Worm (Caenorhabditis elegans) whole organism, L2 larva: ENCODE results near the gene W09G10.9.
A peak's percentile ranks its signal among the peaks of the same experiment; 100 is the strongest.

Experiments used
- C34F6.9 ChIP-seq: fragments of 150-350 bp; optimal IDR thresholded peaks from 2 replicates; lab custom pipeline; 2014; ENCODE audit warnings: missing biosample characterization, missing genetic modification characterization
- F13H6.1 ChIP-seq: sonication (generic microtip); optimal IDR thresholded peaks from 2 replicates; lab custom pipeline; 2016; ENCODE audit warnings: missing genetic modification characterization, missing compliant biosample characterization
- R02D3.7 ChIP-seq: fragments of 150-350 bp; optimal IDR thresholded peaks from 2 replicates; lab custom pipeline; 2014; ENCODE audit warnings: missing biosample characterization, missing genetic modification characterization
- Y55F3AM.14 ChIP-seq: fragments of 200-800 bp; sonication (Bioruptor generic); optimal IDR thresholded peaks from 2 replicates; lab custom pipeline; 2018; ENCODE audit warnings: mild to moderate bottlenecking, missing genetic modification characterization, missing compliant biosample characterization
- ZK546.5 ChIP-seq: sonication (generic microtip); optimal IDR thresholded peaks from 2 replicates; lab custom pipeline; 2017; ENCODE audit warnings: missing biosample characterization, missing genetic modification characterization
- alr-1 ChIP-seq: fragments of 150-350 bp; optimal IDR thresholded peaks from 2 replicates; lab custom pipeline; 2014; ENCODE audit warnings: missing biosample characterization, missing genetic modification characterization
- aly-2 ChIP-seq: fragments of 150-350 bp; optimal IDR thresholded peaks from 2 replicates; lab custom pipeline; 2014; ENCODE audit warnings: missing biosample characterization, missing genetic modification characterization
- ama-1 ChIP-seq: fragments of 150-350 bp; optimal IDR thresholded peaks from 2 replicates; lab custom pipeline; 2018; ENCODE audit warnings: inconsistent platforms
- blmp-1 ChIP-seq: sonication (generic microtip); optimal IDR thresholded peaks from 2 replicates; lab custom pipeline; 2017; ENCODE audit warnings: missing genetic modification characterization, mild to moderate bottlenecking, missing compliant biosample characterization, antibody characterized with exemption, moderate library complexity; ENCODE audit not compliant: insufficient read depth
- ceh-16 ChIP-seq: fragments of 150-350 bp; optimal IDR thresholded peaks from 2 replicates; lab custom pipeline; 2014; ENCODE audit warnings: missing biosample characterization, missing genetic modification characterization
- ceh-82 ChIP-seq: fragments of 150-350 bp; optimal IDR thresholded peaks from 2 replicates; lab custom pipeline; 2014; ENCODE audit warnings: missing biosample characterization, missing genetic modification characterization
- crh-2 ChIP-seq: sonication (generic microtip); optimal IDR thresholded peaks from 2 replicates; lab custom pipeline; 2017; ENCODE audit warnings: missing biosample characterization, missing genetic modification characterization
- dmd-4 ChIP-seq: sonication (generic microtip); optimal IDR thresholded peaks from 2 replicates; lab custom pipeline; 2017; ENCODE audit warnings: missing biosample characterization, missing genetic modification characterization
- egl-27 ChIP-seq: sonication (generic microtip); optimal IDR thresholded peaks from 3 replicates; lab custom pipeline; 2017; ENCODE audit warnings: missing biosample characterization, missing genetic modification reagents, missing genetic modification characterization
- elt-1 ChIP-seq: fragments of 150-350 bp; optimal IDR thresholded peaks from 2 replicates; lab custom pipeline; 2014; ENCODE audit warnings: missing biosample characterization, missing genetic modification characterization
- elt-3 ChIP-seq: sonication (generic microtip); optimal IDR thresholded peaks from 2 replicates; lab custom pipeline; 2017; ENCODE audit warnings: missing biosample characterization, missing genetic modification characterization
- fos-1 ChIP-seq: fragments of 150-350 bp; optimal IDR thresholded peaks from 2 replicates; lab custom pipeline; 2014; ENCODE audit warnings: missing biosample characterization, missing genetic modification characterization
- gmeb-1 ChIP-seq: fragments of 150-350 bp; optimal IDR thresholded peaks from 2 replicates; lab custom pipeline; 2014; ENCODE audit warnings: missing biosample characterization, missing genetic modification characterization
- lin-11 ChIP-seq: fragments of 150-350 bp; sonication (generic microtip); optimal IDR thresholded peaks from 2 replicates; lab custom pipeline; 2014; ENCODE audit warnings: missing biosample characterization, missing genetic modification characterization, inconsistent platforms, mixed read lengths
- lin-13 ChIP-seq: fragments of 150-350 bp; optimal IDR thresholded peaks from 2 replicates; lab custom pipeline; 2014; ENCODE audit warnings: missing biosample characterization, missing genetic modification reagents, missing genetic modification characterization
- lin-39 ChIP-seq: fragments of 150-350 bp; optimal IDR thresholded peaks from 2 replicates; lab custom pipeline; 2014; ENCODE audit warnings: missing biosample characterization, missing genetic modification reagents, missing genetic modification characterization
- lsy-2 ChIP-seq, 2 experiments: fragments of 150-350 bp in 1 of 2; sonication (generic microtip) in 1 of 2; optimal IDR thresholded peaks; 2 replicates each; lab custom pipeline; 2014 to 2017; ENCODE audit warnings: missing biosample characterization in 2 of 2, missing genetic modification characterization in 2 of 2
- mab-5 ChIP-seq: fragments of 150-350 bp; optimal IDR thresholded peaks from 2 replicates; lab custom pipeline; 2014; ENCODE audit warnings: missing biosample characterization, missing genetic modification characterization
- mbf-1 ChIP-seq: sonication (generic microtip); optimal IDR thresholded peaks from 2 replicates; lab custom pipeline; 2017; ENCODE audit warnings: missing biosample characterization, missing genetic modification characterization
- mdl-1 ChIP-seq, 2 experiments: fragments of 150-350 bp in 1 of 2; sonication (generic microtip) in 1 of 2; optimal IDR thresholded peaks; 2 replicates each; lab custom pipeline; 2017; ENCODE audit warnings: missing biosample characterization in 2 of 2, missing genetic modification characterization in 2 of 2
- nhr-10 ChIP-seq: sonication (generic microtip); optimal IDR thresholded peaks from 2 replicates; lab custom pipeline; 2017; ENCODE audit warnings: missing biosample characterization, missing genetic modification characterization
- nhr-11 ChIP-seq: fragments of 150-350 bp; optimal IDR thresholded peaks from 2 replicates; lab custom pipeline; 2014; ENCODE audit warnings: missing biosample characterization, missing genetic modification characterization
- nhr-12 ChIP-seq: fragments of 150-350 bp; optimal IDR thresholded peaks from 2 replicates; lab custom pipeline; 2014; ENCODE audit warnings: missing biosample characterization, missing genetic modification characterization
- nhr-129 ChIP-seq: fragments of 150-350 bp; optimal IDR thresholded peaks from 2 replicates; lab custom pipeline; 2014; ENCODE audit warnings: missing biosample characterization, missing genetic modification characterization
- nhr-21 ChIP-seq: fragments of 150-350 bp; optimal IDR thresholded peaks from 2 replicates; lab custom pipeline; 2014; ENCODE audit warnings: missing biosample characterization, missing genetic modification characterization
- nhr-23 ChIP-seq: fragments of 150-350 bp; optimal IDR thresholded peaks from 2 replicates; lab custom pipeline; 2014; ENCODE audit warnings: missing biosample characterization, missing genetic modification reagents, missing genetic modification characterization
- nhr-237 ChIP-seq: fragments of 150-350 bp; optimal IDR thresholded peaks from 2 replicates; lab custom pipeline; 2014; ENCODE audit warnings: missing biosample characterization, missing genetic modification characterization
- nhr-25 ChIP-seq: fragments of 150-350 bp; sonication (generic microtip); optimal IDR thresholded peaks from 3 replicates; lab custom pipeline; 2014; ENCODE audit warnings: missing biosample characterization, missing genetic modification characterization
- nhr-6 ChIP-seq: fragments of 150-350 bp; optimal IDR thresholded peaks from 2 replicates; lab custom pipeline; 2014; ENCODE audit warnings: missing biosample characterization, missing genetic modification characterization
- nhr-77 ChIP-seq: fragments of 150-350 bp; optimal IDR thresholded peaks from 2 replicates; lab custom pipeline; 2014; ENCODE audit warnings: missing biosample characterization, missing genetic modification characterization
- peb-1 ChIP-seq: fragments of 150-350 bp; optimal IDR thresholded peaks from 2 replicates; lab custom pipeline; 2014; ENCODE audit warnings: missing biosample characterization, missing genetic modification characterization
- sem-4 ChIP-seq: fragments of 150-350 bp; optimal IDR thresholded peaks from 2 replicates; lab custom pipeline; 2014; ENCODE audit warnings: missing biosample characterization, missing genetic modification reagents, missing genetic modification characterization
- skn-1 ChIP-seq: sonication (generic microtip); optimal IDR thresholded peaks from 2 replicates; lab custom pipeline; 2017; ENCODE audit warnings: missing biosample characterization, missing genetic modification characterization
- sma-3 ChIP-seq: sonication (generic microtip); optimal IDR thresholded peaks from 2 replicates; lab custom pipeline; 2016; ENCODE audit warnings: missing genetic modification reagents, missing genetic modification characterization, missing compliant biosample characterization
- sma-9 ChIP-seq, 2 experiments: fragments of 150-350 bp in 1 of 2; sonication (generic microtip) in 1 of 2; optimal IDR thresholded peaks; 2 replicates each; lab custom pipeline; 2014 to 2016; ENCODE audit warnings: missing genetic modification characterization in 2 of 2, mild to moderate bottlenecking in 1 of 2, missing biosample characterization in 1 of 2, missing compliant biosample characterization in 1 of 2, missing genetic modification reagents in 1 of 2, moderate library complexity in 1 of 2
- snpc-4 ChIP-seq: fragments of 150-350 bp; optimal IDR thresholded peaks from 2 replicates; lab custom pipeline; 2014; ENCODE audit warnings: missing biosample characterization, missing genetic modification characterization
- unc-39 ChIP-seq: fragments of 150-350 bp; optimal IDR thresholded peaks from 2 replicates; lab custom pipeline; 2014; ENCODE audit warnings: missing biosample characterization, missing genetic modification characterization
- unc-55 ChIP-seq: fragments of 150-350 bp; sonication (generic microtip); optimal IDR thresholded peaks from 3 replicates; lab custom pipeline; 2014; ENCODE audit warnings: missing biosample characterization, missing genetic modification reagents, missing genetic modification characterization
- unc-62 ChIP-seq: fragments of 150-350 bp; optimal IDR thresholded peaks from 2 replicates; lab custom pipeline; 2014; ENCODE audit warnings: missing biosample characterization, missing genetic modification reagents, missing genetic modification characterization
- zag-1 ChIP-seq: fragments of 150-350 bp; optimal IDR thresholded peaks from 2 replicates; lab custom pipeline; 2014; ENCODE audit warnings: missing biosample characterization, missing genetic modification characterization
- ztf-1 ChIP-seq: fragments of 200-800 bp; sonication (Bioruptor generic); conservative IDR thresholded peaks from 2 replicates; pipeline ENCODE4 v1.3.6; 2022; ENCODE audit warnings: missing genetic modification characterization, missing compliant biosample characterization
- ztf-11 ChIP-seq: sonication (generic microtip); optimal IDR thresholded peaks from 2 replicates; lab custom pipeline; 2017; ENCODE audit warnings: missing biosample characterization, missing genetic modification characterization
- ztf-4 ChIP-seq: fragments of 150-350 bp; optimal IDR thresholded peaks from 2 replicates; lab custom pipeline; 2014; ENCODE audit warnings: missing biosample characterization, missing genetic modification characterization

The W09G10.9 gene

DNA sequence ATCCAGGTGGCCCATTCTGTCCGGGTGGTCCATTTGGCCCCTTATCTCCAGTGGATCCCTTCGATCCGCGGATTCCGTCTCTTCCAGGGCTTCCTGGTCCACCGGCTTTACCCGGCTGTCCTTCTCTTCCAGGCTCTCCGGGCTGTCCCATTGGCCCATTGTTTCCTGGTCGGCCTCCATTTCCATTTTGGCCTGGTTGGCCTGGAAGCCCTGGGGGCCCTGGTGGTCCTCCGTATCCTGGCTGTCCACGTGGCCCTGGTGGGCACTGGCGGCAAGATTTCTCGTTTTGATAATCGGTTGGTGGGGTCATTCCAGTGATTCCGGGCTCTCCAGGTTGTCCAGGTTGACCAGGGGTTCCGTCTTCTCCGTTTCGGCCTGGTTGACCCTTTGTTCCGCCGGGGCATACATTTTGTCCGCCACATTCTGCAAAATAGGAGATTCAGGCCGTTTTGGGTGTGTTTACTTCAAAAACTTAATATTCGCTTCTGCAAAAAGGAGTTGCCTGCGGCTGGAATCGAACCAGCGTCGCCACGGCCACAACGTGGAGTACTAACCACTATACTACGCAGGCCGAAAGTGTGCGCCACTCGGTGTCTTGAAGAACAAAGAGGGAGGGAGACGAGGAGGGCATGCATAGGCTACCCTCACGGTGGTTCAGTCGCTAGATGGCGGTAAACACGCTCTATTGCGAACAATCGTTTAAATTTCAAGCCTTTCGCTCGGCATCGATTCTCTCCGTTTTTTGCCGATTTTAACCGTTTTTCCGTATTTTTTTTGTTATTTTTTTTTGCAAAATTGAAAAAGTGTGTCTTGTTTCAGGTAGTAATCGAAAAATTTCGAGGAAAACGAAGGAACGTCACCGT lies at the start of gene W09G10.9:
Gene W09G10.9 (plus strand): TSS at position 813 of the 863 bp plus-strand sequence.
- TF ChIP-seq R02D3.7 (no peak), lsy-2 (tag; optimal IDR thresholded peaks at IDR 0.05; lab: Kevin White, UChicago) (peak; percentile 74 to 78), nhr-237 (no peak), ztf-11 (no peak), crh-2 (tag; lab: Kevin White, UChicago) (peak; percentile 60), alr-1 (tag; lab: Kevin White, UChicago) (no peak), ama-1 (lab: Kevin White, UChicago) (no peak), unc-39 (tag; lab: Kevin White, UChicago) (no peak), sma-3 (GFP tag; lab: Kevin White, UChicago) (peak; percentile 49), unc-55 (peak; percentile 60), Y55F3AM.14 (no peak), fos-1 (tag; lab: Kevin White, UChicago) (peak; percentile 53), lin-39 (tag; lab: Kevin White, UChicago) (no peak), sma-9 (GFP tag; optimal IDR thresholded peaks at IDR 0.05; lab: Kevin White, UChicago) (peak; percentile 62), sma-9 (tag; optimal IDR thresholded peaks at IDR 0.05; lab: Kevin White, UChicago) (no peak), sem-4 (tag; lab: Kevin White, UChicago) (no peak), nhr-23 (no peak), elt-1 (no peak), zag-1 (tag; lab: Kevin White, UChicago) (peak; percentile 64), nhr-129 (tag; lab: Kevin White, UChicago) (peak; percentile 66), ztf-4 (no peak), mbf-1 (tag; lab: Kevin White, UChicago) (no peak), unc-62 (GFP tag; lab: Kevin White, UChicago) (no peak), ZK546.5 (tag; lab: Kevin White, UChicago) (no peak), nhr-6 (tag; lab: Kevin White, UChicago) (no peak), dmd-4 (tag; lab: Kevin White, UChicago) (no peak), elt-3 (tag; lab: Kevin White, UChicago) (no peak), lin-13 (GFP tag; lab: Kevin White, UChicago) (peak; percentile 65), mdl-1 (tag; optimal IDR thresholded peaks at IDR 0.05; lab: Kevin White, UChicago) (no peak), peb-1 (no peak), C34F6.9 (peak; percentile 39), nhr-10 (tag; lab: Kevin White, UChicago) (no peak), nhr-25 (tag; lab: Kevin White, UChicago) (peak; percentile 15), aly-2 (tag; lab: Kevin White, UChicago) (no peak), snpc-4 (tag; lab: Kevin White, UChicago) (no peak), nhr-11 (tag; lab: Kevin White, UChicago) (no peak), nhr-21 (tag; lab: Kevin White, UChicago) (no peak), ceh-16 (tag; lab: Kevin White, UChicago) (peak; percentile 24), egl-27 (tag; lab: Kevin White, UChicago) (no peak), ztf-1 (no peak), nhr-77 (no peak), gmeb-1 (no peak), nhr-12 (tag; lab: Kevin White, UChicago) (no peak), ceh-82 (tag; lab: Kevin White, UChicago) (no peak), lin-11 (tag; lab: Kevin White, UChicago) (peak; percentile 12), skn-1 (no peak), blmp-1 (tag; lab: Kevin White, UChicago) (no peak), mab-5 (tag; lab: Kevin White, UChicago) (no peak), F13H6.1 (tag; lab: Kevin White, UChicago) (peak; percentile 45)
